Worm (Caenorhabditis elegans): ENCODE measurements around the gene C34E10.9.

Gene C34E10.9

DNA sequence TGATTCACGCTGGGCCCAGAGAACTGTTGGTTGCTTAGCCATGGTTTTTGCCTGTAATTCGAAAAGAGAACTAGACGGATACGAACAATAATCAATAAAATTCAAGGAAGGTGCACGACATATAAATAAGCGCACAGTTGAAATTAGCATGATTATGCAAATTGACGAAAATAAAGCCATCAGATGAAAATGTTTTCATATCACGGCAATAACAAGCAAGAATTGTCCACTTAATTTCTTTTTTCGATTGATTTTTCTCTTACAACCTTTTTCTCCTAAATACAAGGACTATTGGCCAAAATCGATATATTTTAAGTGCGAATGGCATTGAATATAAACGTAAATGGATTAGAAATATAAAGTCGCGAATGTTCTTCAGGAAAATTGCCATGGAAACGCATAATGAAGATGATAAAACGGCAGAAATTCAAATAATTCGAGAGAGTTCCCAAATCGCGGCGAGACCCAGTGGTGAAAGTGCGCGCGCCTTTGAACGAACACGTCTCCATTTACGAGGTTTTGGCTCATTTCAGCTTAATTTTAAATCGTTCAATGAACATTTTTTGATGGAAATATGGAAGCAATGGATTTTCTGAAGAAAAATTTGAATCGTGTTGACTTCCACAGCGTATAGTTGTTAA is 11.6 kb upstream of the C34E10.9 start, which contains the start of the genes daf-41 and toc-1:
Gene daf-41, minus strand, starts transcription at position 51 of the 641 bp plus-strand sequence.
Gene toc-1, plus strand, starts transcription at position 537 of the 641 bp plus-strand sequence.
- TF ChIP-seq unc-42 (tag; optimal IDR thresholded peaks at IDR 0.05) (peak; percentile 22), ceh-34 (tag; optimal IDR thresholded peaks at IDR 0.05) (peak; percentile 18), unc-55 (GFP tag; optimal IDR thresholded peaks at IDR 0.05) (peak; percentile 22), ceh-31 (tag; optimal IDR thresholded peaks at IDR 0.05) (peak; percentile 44), ceh-48 (tag; optimal IDR thresholded peaks at IDR 0.05) (peak; percentile 4), nfya-1 (tag; optimal IDR thresholded peaks at IDR 0.05) (peak; percentile 23), mec-3 (tag; optimal IDR thresholded peaks at IDR 0.05; ENCODE audit: borderline replicate concordance) (no peak), ceh-14 (tag; optimal IDR thresholded peaks at IDR 0.05) (peak; percentile 49), sdc-2 (tag; optimal IDR thresholded peaks at IDR 0.05) (no peak), K02D7.2 (tag; optimal IDR thresholded peaks at IDR 0.05) (no peak)

ce11 chrIII:5274250-5274649 is 11.1 kb upstream of the C34E10.9 start:
- TF ChIP-seq npax-4 (tag; optimal IDR thresholded peaks at IDR 0.05) (no peak), C38D4.7 (GFP tag; optimal IDR thresholded peaks at IDR 0.05) (no peak), pha-2 (tag; optimal IDR thresholded peaks at IDR 0.05) (no peak), sdc-2 (tag; optimal IDR thresholded peaks at IDR 0.05) (no peak), ceh-14 (tag; optimal IDR thresholded peaks at IDR 0.05) (no peak), ttx-3 (tag; optimal IDR thresholded peaks at IDR 0.05) (no peak), ref-2 (tag; optimal IDR thresholded peaks at IDR 0.05) (no peak), eyg-1 (tag; optimal IDR thresholded peaks at IDR 0.05) (no peak), ceh-22 (tag; optimal IDR thresholded peaks at IDR 0.05) (no peak), nhr-232 (tag; optimal IDR thresholded peaks at IDR 0.05) (no peak), ceh-30 (tag; optimal IDR thresholded peaks at IDR 0.05) (no peak), ceh-9 (tag; optimal IDR thresholded peaks at IDR 0.05) (no peak), rnt-1 (tag; optimal IDR thresholded peaks at IDR 0.05) (no peak), nhr-11 (tag; optimal IDR thresholded peaks at IDR 0.05) (no peak), ceh-18 (tag; optimal IDR thresholded peaks at IDR 0.05) (no peak), che-1 (tag; optimal IDR thresholded peaks at IDR 0.05) (no peak), ahr-1 (tag; optimal IDR thresholded peaks at IDR 0.05) (no peak)

DNA sequence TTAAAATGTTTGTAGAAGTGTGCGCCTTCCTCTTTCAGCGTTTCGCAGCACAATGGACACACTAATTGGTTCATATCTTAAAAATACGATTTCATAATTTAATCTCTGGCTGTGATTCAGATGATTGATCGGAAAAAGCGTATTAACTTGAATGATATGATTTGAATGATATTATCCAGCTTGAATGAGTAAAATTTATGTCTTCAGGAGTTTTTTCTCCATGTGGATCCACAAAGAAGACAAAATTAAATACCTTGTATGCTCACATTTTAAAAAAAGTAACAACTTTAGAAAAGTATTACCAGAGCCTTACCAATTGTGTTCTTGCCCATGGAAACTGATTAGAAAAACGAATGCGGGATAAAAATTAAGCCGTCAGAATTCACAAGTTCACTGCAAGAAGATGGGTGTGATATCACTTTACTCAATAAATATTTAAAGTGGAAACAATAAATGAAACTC is 10.2 kb upstream of the C34E10.9 start, which contains the start of gene ztf-8:
Gene ztf-8, minus strand, starts transcription at position 76 of the 462 bp plus-strand sequence.
- TF ChIP-seq ref-2 (tag; optimal IDR thresholded peaks at IDR 0.05) (no peak), ahr-1 (tag; optimal IDR thresholded peaks at IDR 0.05) (no peak), eyg-1 (tag; optimal IDR thresholded peaks at IDR 0.05) (no peak), pros-1 (tag; optimal IDR thresholded peaks at IDR 0.05) (no peak), ceh-34 (tag; optimal IDR thresholded peaks at IDR 0.05) (no peak), ceh-14 (tag; optimal IDR thresholded peaks at IDR 0.05) (no peak)

DNA sequence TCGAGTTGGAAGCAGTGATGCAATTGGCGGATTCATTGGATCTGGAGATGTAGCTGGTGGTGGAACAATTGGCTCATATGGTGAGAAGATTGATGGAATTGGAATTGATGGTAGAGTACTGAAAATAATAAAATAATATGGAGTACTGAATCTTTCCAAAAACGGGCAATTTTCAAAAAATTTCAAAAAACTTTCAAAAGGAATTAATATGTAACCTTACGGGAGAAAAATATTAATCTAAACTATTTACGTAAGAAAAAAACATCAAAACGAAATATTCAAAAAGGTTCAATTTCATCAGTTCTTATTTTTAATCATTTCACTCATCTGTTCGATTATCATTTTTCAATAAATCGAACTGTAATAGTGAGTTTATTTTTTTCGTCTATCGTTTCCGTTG is 6.6 kb upstream of the C34E10.9 start, which contains the start of gene ZC395.4:
Gene ZC395.4, plus strand, starts transcription at position 301 of the 400 bp plus-strand sequence.
- TF ChIP-seq hlh-13 (GFP tag; optimal IDR thresholded peaks at IDR 0.05) (no peak), ceh-30 (tag; optimal IDR thresholded peaks at IDR 0.05) (no peak), K02D7.2 (tag; optimal IDR thresholded peaks at IDR 0.05) (no peak), hlh-30 (tag; optimal IDR thresholded peaks at IDR 0.05; ENCODE audit: insufficient read depth) (no peak), F13H6.1 (tag; optimal IDR thresholded peaks at IDR 0.05) (no peak), ceh-34 (tag; optimal IDR thresholded peaks at IDR 0.05) (no peak), ceh-2 (tag; optimal IDR thresholded peaks at IDR 0.05) (no peak), unc-55 (GFP tag; optimal IDR thresholded peaks at IDR 0.05) (no peak), rnt-1 (tag; optimal IDR thresholded peaks at IDR 0.05) (no peak)

ce11 chrIII:5268486-5268885 is 5.3 kb upstream of the C34E10.9 start:
- TF ChIP-seq pha-2 (tag; optimal IDR thresholded peaks at IDR 0.05) (no peak), zip-5 (tag; optimal IDR thresholded peaks at IDR 0.05) (no peak), C08G9.2 (tag; optimal IDR thresholded peaks at IDR 0.05) (no peak)
